Worm (Caenorhabditis elegans): Measurements from ENCODE around the gene srw-8.

DNA sequence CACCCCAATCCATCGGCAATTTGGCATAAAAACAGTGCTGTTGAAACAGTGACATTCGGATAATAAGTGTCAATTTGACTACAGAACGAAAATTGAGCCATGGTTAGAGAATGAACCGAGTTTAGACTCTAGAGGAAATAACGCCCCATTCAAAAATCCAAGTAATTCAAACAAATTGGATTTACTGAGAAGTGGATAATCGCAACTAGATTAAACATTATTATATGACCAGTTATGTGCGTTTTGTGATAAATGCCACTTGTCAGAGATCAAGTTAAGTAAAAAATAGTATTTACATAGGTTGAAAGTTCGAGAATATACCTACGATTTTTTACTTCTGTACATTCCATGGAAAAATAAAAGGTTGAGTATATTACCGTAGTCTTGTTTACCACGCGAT is 48.8 kb downstream of the srw-8 start, which contains the start of gene srw-139:
- TF ChIP-seq dmd-6 (GFP tag; IDR thresholded peaks at IDR 0.05) (no peak), mep-1 (tag; optimal IDR thresholded peaks at IDR 0.05) (no peak), ces-1 (GFP tag; optimal IDR thresholded peaks at IDR 0.05) (no peak)
